Fruit fly (Drosophila melanogaster) whole organism, embryonic: ENCODE results near the gene CG42592.

Experiments
- Adf1 ChIP-seq: fragments of 200-800 bp; sonication (Bioruptor generic); IDR thresholded peaks from 2 replicates; pipeline ENCODE4 v1.3.6; 2022; ENCODE audit warnings: missing biosample characterization, missing genetic modification characterization
- Asciz ChIP-seq: fragments of 200-800 bp; sonication (Bioruptor generic); optimal IDR thresholded peaks from 2 replicates; lab custom pipeline; 2017; ENCODE audit warnings: missing biosample characterization, mild to moderate bottlenecking, missing genetic modification characterization, missing genetic modification reagents
- Atf6 ChIP-seq: fragments of 200-800 bp; sonication (Bioruptor generic); IDR thresholded peaks from 2 replicates; pipeline ENCODE4 v1.3.6; 2022; ENCODE audit warnings: missing biosample characterization, missing genetic modification characterization
- CG11696 ChIP-seq: fragments of 200-800 bp; sonication (Bioruptor generic); IDR thresholded peaks from 2 replicates; pipeline ENCODE4 v1.3.6; 2022; ENCODE audit warnings: missing biosample characterization, missing genetic modification characterization
- CG1233 ChIP-seq: fragments of 200-800 bp; sonication (Bioruptor generic); optimal IDR thresholded peaks from 4 replicates; lab custom pipeline; 2018; ENCODE audit warnings: missing biosample characterization, mild to moderate bottlenecking, missing genetic modification characterization
- CG15073 ChIP-seq: fragments of 200-800 bp; sonication (Bioruptor generic); optimal IDR thresholded peaks from 2 replicates; lab custom pipeline; 2016; ENCODE audit warnings: missing biosample characterization, missing genetic modification characterization
- CG1602 ChIP-seq: fragments of 200-800 bp; sonication (Bioruptor generic); optimal IDR thresholded peaks from 3 replicates; lab custom pipeline; 2016; ENCODE audit warnings: missing biosample characterization, missing genetic modification characterization
- CG16779 ChIP-seq: fragments of 200-800 bp; sonication (Bioruptor generic); IDR thresholded peaks from 2 replicates; pipeline ENCODE4 v1.3.6; 2022; ENCODE audit warnings: missing biosample characterization, missing genetic modification characterization
- CG18764 ChIP-seq: fragments of 200-800 bp; sonication (Bioruptor generic); optimal IDR thresholded peaks from 3 replicates; lab custom pipeline; 2016; ENCODE audit warnings: missing biosample characterization, missing genetic modification characterization
- CG2116 ChIP-seq: fragments of 200-800 bp; sonication (Bioruptor generic); optimal IDR thresholded peaks from 3 replicates; lab custom pipeline; 2018; ENCODE audit warnings: missing biosample characterization, mild to moderate bottlenecking, missing genetic modification characterization
- CG2712 ChIP-seq: fragments of 200-800 bp; optimal IDR thresholded peaks from 3 replicates; lab custom pipeline; 2019; ENCODE audit warnings: missing biosample characterization, mild to moderate bottlenecking, missing genetic modification characterization, moderate library complexity
- CG3065 ChIP-seq: fragments of 200-800 bp; sonication (Bioruptor generic); optimal IDR thresholded peaks from 2 replicates; lab custom pipeline; 2016; ENCODE audit warnings: missing biosample characterization, missing genetic modification characterization
- CG31441 ChIP-seq: fragments of 200-800 bp; sonication (Bioruptor generic); IDR thresholded peaks from 2 replicates; pipeline ENCODE4 v1.3.6; 2022; ENCODE audit warnings: missing biosample characterization, missing genetic modification characterization
- CG3726 ChIP-seq: fragments of 200-800 bp; sonication (Bioruptor generic); IDR thresholded peaks from 3 replicates; pipeline ENCODE4, ENCODE4 v1.3.6; 2022; ENCODE audit warnings: missing biosample characterization, missing genetic modification characterization
- CG4424 ChIP-seq: fragments of 200-800 bp; sonication (Bioruptor generic); optimal IDR thresholded peaks from 3 replicates; lab custom pipeline; 2016; ENCODE audit warnings: missing biosample characterization, missing genetic modification characterization
- CG6765 ChIP-seq: fragments of 200-800 bp; sonication (Bioruptor generic); optimal IDR thresholded peaks from 3 replicates; lab custom pipeline; 2017; ENCODE audit warnings: missing biosample characterization, mild to moderate bottlenecking, missing genetic modification characterization
- CG6854 ChIP-seq: fragments of 200-800 bp; sonication (Bioruptor generic); optimal IDR thresholded peaks from 3 replicates; lab custom pipeline; 2017; ENCODE audit warnings: missing biosample characterization, mild to moderate bottlenecking, missing genetic modification characterization
- CG7556 ChIP-seq: fragments of 200-800 bp; sonication (Bioruptor generic); optimal IDR thresholded peaks from 2 replicates; lab custom pipeline; 2017; ENCODE audit warnings: missing biosample characterization, mild to moderate bottlenecking, missing genetic modification characterization
- CG7928 ChIP-seq: fragments of 200-800 bp; sonication (Bioruptor generic); optimal IDR thresholded peaks from 2 replicates; lab custom pipeline; 2017; ENCODE audit warnings: missing biosample characterization, mild to moderate bottlenecking, missing genetic modification characterization
- CG8924 ChIP-seq: fragments of 200-800 bp; optimal IDR thresholded peaks from 3 replicates; lab custom pipeline; 2019; ENCODE audit warnings: missing biosample characterization, mild to moderate bottlenecking, missing genetic modification characterization, moderate library complexity
- CG9609 ChIP-seq: fragments of 200-800 bp; sonication (Bioruptor generic); optimal IDR thresholded peaks from 3 replicates; lab custom pipeline; 2016; ENCODE audit warnings: missing biosample characterization, missing genetic modification characterization
- CG9727 ChIP-seq: fragments of 200-800 bp; sonication (Bioruptor generic); optimal IDR thresholded peaks from 3 replicates; lab custom pipeline; 2017; ENCODE audit warnings: missing biosample characterization, mild to moderate bottlenecking, missing genetic modification characterization
- CG9817 ChIP-seq: fragments of 200-800 bp; sonication (Bioruptor generic); optimal IDR thresholded peaks from 2 replicates; lab custom pipeline; 2018; ENCODE audit warnings: missing biosample characterization, mild to moderate bottlenecking, missing genetic modification characterization, moderate library complexity
- Chrac-16 ChIP-seq: fragments of 200-800 bp; sonication (Bioruptor generic); optimal IDR thresholded peaks from 3 replicates; lab custom pipeline; 2016; ENCODE audit warnings: missing biosample characterization, missing genetic modification characterization
- Dfd ChIP-seq, 2 experiments: fragments of >200 bp; optimal IDR thresholded peaks; 2 replicates each; lab custom pipeline; 2017; ENCODE audit warnings: missing biosample characterization in 2 of 2, missing genetic modification characterization in 2 of 2
- Doc2 ChIP-seq: fragments of 200-800 bp; sonication (Bioruptor generic); IDR thresholded peaks from 2 replicates; pipeline ENCODE4 v1.3.6; 2022; ENCODE audit warnings: missing biosample characterization, missing genetic modification characterization
- ERR ChIP-seq: fragments of 200-800 bp; sonication (Bioruptor generic); optimal IDR thresholded peaks from 2 replicates; lab custom pipeline; 2016; ENCODE audit warnings: missing biosample characterization, missing genetic modification characterization
- Ets97D ChIP-seq: fragments of 200-800 bp; sonication (Bioruptor generic); optimal IDR thresholded peaks from 3 replicates; lab custom pipeline; 2016; ENCODE audit warnings: missing biosample characterization, missing genetic modification characterization
- HHEX ChIP-seq: fragments of 200-800 bp; sonication (Bioruptor generic); optimal IDR thresholded peaks from 3 replicates; lab custom pipeline; 2017; ENCODE audit warnings: missing biosample characterization, mild to moderate bottlenecking, missing genetic modification characterization, missing genetic modification reagents
- Kr ChIP-seq: fragments of 200-800 bp; sonication (Bioruptor generic); optimal IDR thresholded peaks from 2 replicates; lab custom pipeline; 2017; ENCODE audit warnings: missing biosample characterization, mild to moderate bottlenecking, missing genetic modification characterization
- Max ChIP-seq: fragments of 200-800 bp; sonication (Bioruptor generic); optimal IDR thresholded peaks from 2 replicates; lab custom pipeline; 2016; ENCODE audit warnings: missing biosample characterization, mild to moderate bottlenecking, missing genetic modification characterization
- Meics ChIP-seq: fragments of 200-800 bp; sonication (Bioruptor generic); optimal IDR thresholded peaks from 2 replicates; lab custom pipeline; 2017; ENCODE audit warnings: missing biosample characterization, mild to moderate bottlenecking, missing genetic modification characterization
- Mrtf ChIP-seq: fragments of 200-800 bp; sonication (Bioruptor generic); IDR thresholded peaks from 3 replicates; pipeline ENCODE4 v1.3.6; 2022; ENCODE audit warnings: missing biosample characterization, missing genetic modification characterization
- NC2β ChIP-seq: fragments of 200-800 bp; sonication (Bioruptor generic); optimal IDR thresholded peaks from 2 replicates; lab custom pipeline; 2016; ENCODE audit warnings: missing biosample characterization, missing genetic modification characterization
- Optix ChIP-seq: fragments of 200-800 bp; sonication (Bioruptor generic); IDR thresholded peaks from 3 replicates; pipeline ENCODE4 v1.3.6; 2022; ENCODE audit warnings: missing biosample characterization, missing genetic modification characterization
- Poxn ChIP-seq: fragments of 200-800 bp; sonication (Bioruptor generic); IDR thresholded peaks from 2 replicates; pipeline ENCODE4 v1.3.6; 2022; ENCODE audit warnings: missing biosample characterization, missing genetic modification characterization
- bab2 ChIP-seq: fragments of 200-800 bp; sonication (Bioruptor generic); optimal IDR thresholded peaks from 2 replicates; lab custom pipeline; 2016; ENCODE audit warnings: missing biosample characterization, missing genetic modification characterization
- bigmax ChIP-seq: fragments of 200-800 bp; sonication (Bioruptor generic); optimal IDR thresholded peaks from 2 replicates; lab custom pipeline; 2018; ENCODE audit warnings: missing biosample characterization, mild to moderate bottlenecking, missing genetic modification characterization
- bowl ChIP-seq: fragments of 200-800 bp; sonication (Bioruptor generic); IDR thresholded peaks from 2 replicates; pipeline ENCODE4 v1.3.6; 2022; ENCODE audit warnings: missing biosample characterization, missing genetic modification characterization
- fd3F ChIP-seq: fragments of 200-800 bp; sonication (Bioruptor generic); optimal IDR thresholded peaks from 2 replicates; lab custom pipeline; 2018; ENCODE audit warnings: missing biosample characterization, mild to moderate bottlenecking, missing genetic modification characterization, moderate library complexity
- fd96Cb ChIP-seq: fragments of 200-800 bp; sonication (Bioruptor generic); optimal IDR thresholded peaks from 2 replicates; lab custom pipeline; 2018; ENCODE audit warnings: missing biosample characterization, mild to moderate bottlenecking, missing genetic modification characterization, moderate library complexity
- grau ChIP-seq: fragments of 200-800 bp; optimal IDR thresholded peaks from 3 replicates; lab custom pipeline; 2019; ENCODE audit warnings: missing biosample characterization, mild to moderate bottlenecking, missing genetic modification characterization, moderate library complexity
- h ChIP-seq: fragments of >200 bp; optimal IDR thresholded peaks from 2 replicates; lab custom pipeline; 2017
- hbn ChIP-seq: fragments of 200-800 bp; sonication (Bioruptor generic); IDR thresholded peaks from 2 replicates; pipeline ENCODE4 v1.3.6; 2022; ENCODE audit warnings: missing biosample characterization, missing genetic modification characterization; ENCODE audit not compliant: partially characterized antibody
- kah ChIP-seq: fragments of 200-800 bp; sonication (Bioruptor generic); optimal IDR thresholded peaks from 2 replicates; lab custom pipeline; 2018; ENCODE audit warnings: missing biosample characterization, mild to moderate bottlenecking, missing genetic modification characterization
- pfk ChIP-seq: fragments of 200-800 bp; sonication (Bioruptor generic); optimal IDR thresholded peaks from 2 replicates; lab custom pipeline; 2018; ENCODE audit warnings: missing biosample characterization, mild to moderate bottlenecking, missing genetic modification characterization, moderate library complexity
- pzg ChIP-seq: fragments of 200-800 bp; sonication (Bioruptor generic); optimal IDR thresholded peaks from 3 replicates; lab custom pipeline; 2018; ENCODE audit warnings: missing biosample characterization, mild to moderate bottlenecking, missing genetic modification characterization, moderate library complexity
- tio ChIP-seq: fragments of 200-800 bp; sonication (Bioruptor generic); optimal IDR thresholded peaks from 2 replicates; lab custom pipeline; 2017; ENCODE audit warnings: missing biosample characterization, missing genetic modification characterization, inconsistent platforms
- unc-4 ChIP-seq: fragments of 200-800 bp; sonication (Bioruptor generic); IDR thresholded peaks from 2 replicates; pipeline ENCODE4 v1.3.6; 2022; ENCODE audit warnings: missing biosample characterization, missing genetic modification characterization; ENCODE audit not compliant: partially characterized antibody
- usp ChIP-seq: fragments of >200 bp; optimal IDR thresholded peaks from 2 replicates; lab custom pipeline; 2017; ENCODE audit warnings: missing biosample characterization, missing genetic modification characterization
- zf30C ChIP-seq: fragments of 200-800 bp; sonication (Bioruptor generic); optimal IDR thresholded peaks from 3 replicates; lab custom pipeline; 2018; ENCODE audit warnings: missing biosample characterization, mild to moderate bottlenecking, missing genetic modification characterization

CG42592 gene

DNA sequence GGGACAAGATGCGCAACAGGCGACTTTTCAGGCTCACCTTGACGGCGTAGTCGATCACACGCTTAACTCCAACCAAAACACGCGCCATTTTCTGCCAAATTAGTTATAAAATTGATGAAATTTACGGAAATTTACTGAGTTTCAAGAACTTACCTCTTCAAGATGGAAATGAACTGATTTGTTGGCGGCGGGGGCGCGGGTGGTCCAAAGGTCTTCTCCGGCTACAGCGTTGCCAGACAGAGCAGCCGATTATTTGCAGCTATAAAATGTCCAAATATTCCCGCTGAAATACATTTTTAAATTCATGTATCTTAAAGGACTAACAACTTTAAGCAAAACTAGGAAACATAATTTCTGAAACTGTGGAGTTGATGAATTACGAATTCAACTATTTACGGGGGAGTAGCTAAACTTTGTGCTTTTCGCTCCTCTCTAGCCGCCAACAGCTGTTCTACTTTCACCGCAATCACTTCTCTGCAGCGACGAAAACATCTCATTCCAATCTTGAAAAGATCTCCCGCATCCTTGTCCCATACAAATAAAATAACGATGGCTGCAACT is 33.3 kb downstream of the CG42592 start, which contains the start of the genes Etfb and CG7789 (continued):
- TF ChIP-seq HHEX (peak; percentile 57), hbn (GFP tag; lab: Robert Waterston, UW) (peak; percentile 87), Atf6 (peak; percentile 52; the same call in 1 of the 2 replicates), CG18764 (GFP tag; lab: Kevin White, UChicago) (peak; percentile 11), zf30C (GFP tag; lab: Kevin White, UChicago) (no peak), CG15073 (no peak), CG6765 (GFP tag; lab: Kevin White, UChicago) (peak; percentile 57), CG1602 (peak; percentile 62), Ets97D (peak; percentile 76), Dfd (GFP tag; optimal IDR thresholded peaks at IDR 0.05; lab: Kevin White, UChicago) (no peak), bowl (GFP tag; lab: Robert Waterston, UW) (peak; percentile 37; the same call in 1 of the 2 replicates), fd96Cb (no peak), CG31441 (GFP tag; lab: Robert Waterston, UW) (no peak), unc-4 (GFP tag; lab: Robert Waterston, UW) (peak; percentile 88), Mrtf (peak; percentile 61; the same call in 2 of the 3 replicates), Max (GFP tag; lab: Kevin White, UChicago) (peak; percentile 29), CG9727 (GFP tag; lab: Kevin White, UChicago) (peak; percentile 61), Meics (GFP tag; lab: Kevin White, UChicago) (no peak), CG8924 (tag; lab: Kevin White, UChicago) (peak; percentile 36), usp (GFP tag; lab: Kevin White, UChicago) (no peak), CG2712 (tag; lab: Kevin White, UChicago) (peak; percentile 53), Chrac-16 (GFP tag; lab: Kevin White, UChicago) (peak; percentile 74), CG2116 (GFP tag; lab: Kevin White, UChicago) (peak; percentile 91), fd3F (GFP tag; lab: Kevin White, UChicago) (peak; percentile 63), kah (peak; percentile 44), Doc2 (GFP tag; lab: Robert Waterston, UW) (no peak), CG16779 (GFP tag; lab: Robert Waterston, UW) (peak; percentile 56; the same call in 1 of the 2 replicates), h (lab: Kevin White, UChicago) (no peak), grau (tag; lab: Kevin White, UChicago) (peak; percentile 76), CG7928 (no peak), CG1233 (GFP tag; lab: Kevin White, UChicago) (peak; percentile 47), Optix (GFP tag; lab: Robert Waterston, UW) (peak; percentile 65), pfk (GFP tag; lab: Kevin White, UChicago) (no peak), Adf1 (peak; percentile 77), CG3065 (GFP tag; lab: Kevin White, UChicago) (no peak), pzg (GFP tag; lab: Kevin White, UChicago) (peak; percentile 76), bigmax (GFP tag; lab: Kevin White, UChicago) (no peak), tio (GFP tag; lab: Kevin White, UChicago) (no peak), ERR (GFP tag; lab: Kevin White, UChicago) (peak; percentile 29), CG7556 (GFP tag; lab: Kevin White, UChicago) (no peak), Poxn (peak; percentile 40; the same call in 1 of the 2 replicates), CG11696 (no peak), CG6854 (GFP tag; lab: Kevin White, UChicago) (peak; percentile 0), Asciz (GFP tag; lab: Kevin White, UChicago) (no peak), CG9817 (peak; percentile 85), Kr (GFP tag; lab: Kevin White, UChicago) (no peak), CG3726 (GFP tag; lab: Robert Waterston, UW) (peak; percentile 16; the same call in 1 of the 3 replicates), NC2β (GFP tag; lab: Kevin White, UChicago) (peak; percentile 80), CG9609 (GFP tag; lab: Kevin White, UChicago) (peak; percentile 83), bab2 (GFP tag; lab: Kevin White, UChicago) (peak; percentile 78), CG4424 (GFP tag; lab: Kevin White, UChicago) (no peak)
